Worm (Caenorhabditis elegans) whole organism, young adult: ENCODE measurements around the gene rab-6.1.

Experiments
- C17E4.6 ChIP-seq: fragments of 200-800 bp; sonication (Bioruptor generic); IDR thresholded peaks from 2 replicates; pipeline ENCODE4 v1.3.6; 2022; ENCODE audit warnings: missing genetic modification reagents, missing genetic modification characterization, missing compliant biosample characterization
- D2030.7 ChIP-seq: fragments of 200-800 bp; sonication (Bioruptor generic); IDR thresholded peaks from 2 replicates; pipeline ENCODE4 v1.3.6; 2022; ENCODE audit warnings: missing genetic modification reagents, missing genetic modification characterization, missing compliant biosample characterization
- F10E7.11 ChIP-seq: sonication (generic microtip); optimal IDR thresholded peaks from 2 replicates; lab custom pipeline; 2017; ENCODE audit warnings: mild to moderate bottlenecking, missing genetic modification characterization, moderate library complexity, missing compliant biosample characterization
- F33H1.4 ChIP-seq: fragments of 200-800 bp; sonication (Bioruptor generic); IDR thresholded peaks from 2 replicates; pipeline ENCODE4 v1.3.6; 2022; ENCODE audit warnings: missing genetic modification reagents, missing genetic modification characterization, missing compliant biosample characterization
- F39B2.1 ChIP-seq: fragments of 200-800 bp; sonication (Bioruptor generic); IDR thresholded peaks from 2 replicates; pipeline ENCODE4 v1.3.6; 2022; ENCODE audit warnings: missing genetic modification reagents, missing genetic modification characterization, missing compliant biosample characterization
- K11D2.4 ChIP-seq: fragments of 200-800 bp; sonication (Bioruptor generic); IDR thresholded peaks from 2 replicates; pipeline ENCODE4 v1.3.6; 2022; ENCODE audit warnings: missing genetic modification reagents, missing genetic modification characterization, missing compliant biosample characterization
- K12H6.12 ChIP-seq: fragments of 200-800 bp; sonication (Bioruptor generic); optimal IDR thresholded peaks from 2 replicates; lab custom pipeline; 2018; ENCODE audit warnings: mild to moderate bottlenecking, missing genetic modification characterization, missing compliant biosample characterization
- Y67H2A.10 ChIP-seq: fragments of 200-800 bp; sonication (Bioruptor generic); conservative IDR thresholded peaks from 2 replicates; pipeline ENCODE4 v1.3.6; 2022; ENCODE audit warnings: missing genetic modification reagents, missing genetic modification characterization, missing compliant biosample characterization
- Y79H2A.3 ChIP-seq: fragments of 200-800 bp; sonication (Bioruptor generic); conservative IDR thresholded peaks from 2 replicates; pipeline ENCODE4 v1.3.6; 2022; ENCODE audit warnings: missing genetic modification reagents, missing genetic modification characterization, missing compliant biosample characterization
- ZK185.1 ChIP-seq: sonication (generic microtip); optimal IDR thresholded peaks from 2 replicates; lab custom pipeline; 2016; ENCODE audit warnings: mild to moderate bottlenecking, missing genetic modification characterization, missing compliant biosample characterization; ENCODE audit not compliant: poor library complexity, severe bottlenecking
- akir-1 ChIP-seq: fragments of 200-800 bp; sonication (Bioruptor generic); optimal IDR thresholded peaks from 2 replicates; lab custom pipeline; 2018; ENCODE audit warnings: mild to moderate bottlenecking, missing genetic modification characterization, moderate library complexity, missing compliant biosample characterization
- aptf-3 ChIP-seq: fragments of 200-800 bp; sonication (Bioruptor generic); IDR thresholded peaks from 2 replicates; pipeline ENCODE4 v1.3.6; 2022; ENCODE audit warnings: missing genetic modification characterization, missing compliant biosample characterization
- attf-3 ChIP-seq: fragments of 200-800 bp; sonication (Bioruptor generic); conservative IDR thresholded peaks from 2 replicates; pipeline ENCODE4 v1.3.6; 2022; ENCODE audit warnings: missing genetic modification reagents, missing genetic modification characterization, missing compliant biosample characterization
- bed-1 ChIP-seq: fragments of 200-800 bp; sonication (Bioruptor generic); IDR thresholded peaks from 2 replicates; pipeline ENCODE4 v1.3.6; 2022; ENCODE audit warnings: missing genetic modification reagents, missing genetic modification characterization, missing compliant biosample characterization
- bed-2 ChIP-seq: fragments of 200-800 bp; sonication (Bioruptor generic); IDR thresholded peaks from 2 replicates; pipeline ENCODE4 v1.3.6; 2022; ENCODE audit warnings: missing genetic modification reagents, missing genetic modification characterization, missing compliant biosample characterization
- ccch-3 ChIP-seq: fragments of 200-800 bp; sonication (Bioruptor generic); optimal IDR thresholded peaks from 2 replicates; lab custom pipeline; 2018; ENCODE audit warnings: mild to moderate bottlenecking, missing genetic modification characterization, missing compliant biosample characterization
- cebp-1 ChIP-seq, 2 experiments: fragments of 200-800 bp in 1 of 2; sonication (Bioruptor generic) in 1 of 2; sonication (generic microtip) in 1 of 2; IDR thresholded peaks in 1 of 2; optimal IDR thresholded peaks in 1 of 2; 2 replicates each; pipeline versions ENCODE4 v1.3.6 to Lab custom; 2017 to 2022; ENCODE audit warnings: missing compliant biosample characterization in 2 of 2, missing genetic modification characterization in 2 of 2, mild to moderate bottlenecking in 1 of 2, missing genetic modification reagents in 1 of 2, moderate library complexity in 1 of 2
- cebp-2 ChIP-seq: fragments of 200-800 bp; sonication (Bioruptor generic); IDR thresholded peaks from 2 replicates; pipeline ENCODE4 v1.3.6; 2022; ENCODE audit warnings: missing genetic modification characterization, missing compliant biosample characterization
- ceh-27 ChIP-seq: fragments of 200-800 bp; sonication (Bioruptor generic); optimal IDR thresholded peaks from 2 replicates; lab custom pipeline; 2018; ENCODE audit warnings: mild to moderate bottlenecking, missing genetic modification characterization, moderate library complexity, missing compliant biosample characterization
- ceh-58 ChIP-seq: fragments of 200-800 bp; sonication (Bioruptor generic); IDR thresholded peaks from 2 replicates; pipeline ENCODE4 v1.3.6; 2022; ENCODE audit warnings: missing genetic modification characterization, missing compliant biosample characterization
- ceh-91 ChIP-seq: fragments of 200-800 bp; sonication (Bioruptor generic); IDR thresholded peaks from 2 replicates; pipeline ENCODE4 v1.3.6; 2022; ENCODE audit warnings: missing genetic modification reagents, missing genetic modification characterization, missing compliant biosample characterization
- chd-7 ChIP-seq: sonication (generic microtip); optimal IDR thresholded peaks from 2 replicates; lab custom pipeline; 2016; ENCODE audit warnings: mild to moderate bottlenecking, missing genetic modification characterization, moderate library complexity, missing compliant biosample characterization
- dox-1 ChIP-seq: fragments of 200-800 bp; sonication (Bioruptor generic); IDR thresholded peaks from 2 replicates; pipeline ENCODE4 v1.3.6; 2022; ENCODE audit warnings: missing genetic modification reagents, missing genetic modification characterization, missing compliant biosample characterization
- egl-44 ChIP-seq: fragments of 200-800 bp; sonication (Bioruptor generic); IDR thresholded peaks from 2 replicates; pipeline ENCODE4 v1.3.6; 2022; ENCODE audit warnings: missing genetic modification reagents, missing genetic modification characterization, missing compliant biosample characterization
- fkh-3 ChIP-seq: sonication (generic microtip); optimal IDR thresholded peaks from 2 replicates; lab custom pipeline; 2016; ENCODE audit warnings: mild to moderate bottlenecking, missing genetic modification characterization, missing compliant biosample characterization
- gei-17 ChIP-seq: fragments of 200-800 bp; sonication (Bioruptor generic); optimal IDR thresholded peaks from 2 replicates; lab custom pipeline; 2018; ENCODE audit warnings: mild to moderate bottlenecking, missing genetic modification characterization, missing compliant biosample characterization
- lag-1 ChIP-seq: fragments of 200-800 bp; sonication (Bioruptor generic); IDR thresholded peaks from 2 replicates; pipeline ENCODE4 v1.3.6; 2022; ENCODE audit warnings: missing genetic modification reagents, missing genetic modification characterization, missing compliant biosample characterization
- let-526 ChIP-seq: fragments of 200-800 bp; sonication (Bioruptor generic); IDR thresholded peaks from 2 replicates; pipeline ENCODE4 v1.3.6; 2022; ENCODE audit warnings: missing genetic modification reagents, missing genetic modification characterization, missing compliant biosample characterization
- lin-26 ChIP-seq: fragments of 200-800 bp; sonication (Bioruptor generic); IDR thresholded peaks from 2 replicates; pipeline ENCODE4 v1.3.6; 2022; ENCODE audit warnings: missing genetic modification reagents, missing genetic modification characterization, missing compliant biosample characterization
- lir-1 ChIP-seq: fragments of 200-800 bp; sonication (Bioruptor generic); conservative IDR thresholded peaks from 2 replicates; pipeline ENCODE4 v1.3.6; 2022; ENCODE audit warnings: missing genetic modification reagents, missing genetic modification characterization, missing compliant biosample characterization
- madf-10 ChIP-seq: sonication (generic microtip); optimal IDR thresholded peaks from 2 replicates; lab custom pipeline; 2016; ENCODE audit warnings: mild to moderate bottlenecking, missing genetic modification characterization, missing compliant biosample characterization
- mel-28 ChIP-seq: sonication (generic microtip); optimal IDR thresholded peaks from 2 replicates; lab custom pipeline; 2016; ENCODE audit warnings: borderline replicate concordance, mild to moderate bottlenecking, missing genetic modification characterization, missing compliant biosample characterization
- mxl-1 ChIP-seq: sonication (generic microtip); optimal IDR thresholded peaks from 2 replicates; lab custom pipeline; 2016; ENCODE audit warnings: missing genetic modification characterization, missing compliant biosample characterization
- nfya-1 ChIP-seq: sonication (generic microtip); optimal IDR thresholded peaks from 2 replicates; lab custom pipeline; 2017; ENCODE audit warnings: antibody characterized with exemption, missing compliant biosample characterization, missing genetic modification characterization, borderline replicate concordance; ENCODE audit not compliant: insufficient read depth
- nfya-2 ChIP-seq: fragments of 200-800 bp; sonication (Bioruptor generic); IDR thresholded peaks from 2 replicates; pipeline ENCODE4 v1.3.6; 2022; ENCODE audit warnings: missing genetic modification reagents, missing genetic modification characterization, missing compliant biosample characterization
- nhr-179 ChIP-seq: sonication (generic microtip); optimal IDR thresholded peaks from 2 replicates; lab custom pipeline; 2016; ENCODE audit warnings: mild to moderate bottlenecking, missing genetic modification characterization, missing compliant biosample characterization
- nhr-27 ChIP-seq: fragments of 200-800 bp; sonication (Bioruptor generic); optimal IDR thresholded peaks from 2 replicates; lab custom pipeline; 2018; ENCODE audit warnings: mild to moderate bottlenecking, missing genetic modification characterization, moderate library complexity, missing compliant biosample characterization
- sea-2 ChIP-seq: fragments of 200-800 bp; sonication (Bioruptor generic); IDR thresholded peaks from 2 replicates; pipeline ENCODE4 v1.3.6; 2022; ENCODE audit warnings: missing genetic modification characterization, missing compliant biosample characterization
- snpc-1.3 ChIP-seq: sonication (generic microtip); optimal IDR thresholded peaks from 2 replicates; lab custom pipeline; 2017; ENCODE audit warnings: missing genetic modification characterization, mild to moderate bottlenecking, missing compliant biosample characterization, antibody characterized with exemption, moderate library complexity, missing genotype, missing genetic modification reagents; ENCODE audit not compliant: insufficient read depth
- somi-1 ChIP-seq: fragments of 200-800 bp; sonication (Bioruptor generic); optimal IDR thresholded peaks from 2 replicates; lab custom pipeline; 2018; ENCODE audit warnings: mild to moderate bottlenecking, missing genetic modification characterization, missing compliant biosample characterization
- sptf-2 ChIP-seq: fragments of 200-800 bp; sonication (Bioruptor generic); optimal IDR thresholded peaks from 2 replicates; lab custom pipeline; 2018; ENCODE audit warnings: mild to moderate bottlenecking, missing genetic modification characterization, missing compliant biosample characterization
- tbx-9 ChIP-seq: sonication (generic microtip); optimal IDR thresholded peaks from 2 replicates; lab custom pipeline; 2016; ENCODE audit warnings: borderline replicate concordance, missing genetic modification characterization, inconsistent platforms, missing compliant biosample characterization
- zfh-2 ChIP-seq: fragments of 200-800 bp; sonication (Bioruptor generic); conservative IDR thresholded peaks from 2 replicates; pipeline ENCODE4 v1.3.6; 2022; ENCODE audit warnings: missing genetic modification reagents, missing genetic modification characterization, missing compliant biosample characterization
- zim-3 ChIP-seq: sonication (generic microtip); optimal IDR thresholded peaks from 2 replicates; lab custom pipeline; 2017; ENCODE audit warnings: mild to moderate bottlenecking, missing genetic modification characterization, moderate library complexity, missing compliant biosample characterization
- ztf-18 ChIP-seq: sonication (generic microtip); optimal IDR thresholded peaks from 2 replicates; lab custom pipeline; 2016; ENCODE audit warnings: missing genotype, mild to moderate bottlenecking, missing genetic modification characterization, missing compliant biosample characterization
- ztf-26 ChIP-seq: sonication (generic microtip); optimal IDR thresholded peaks from 2 replicates; lab custom pipeline; 2017; ENCODE audit warnings: missing genetic modification characterization, missing compliant biosample characterization
- ztf-3 ChIP-seq: fragments of 200-800 bp; sonication (Bioruptor generic); optimal IDR thresholded peaks from 2 replicates; lab custom pipeline; 2018; ENCODE audit warnings: mild to moderate bottlenecking, missing genetic modification characterization, missing compliant biosample characterization

The rab-6.1 gene

ce11 chrIII:8971255-8972020, 34.3 kb downstream of the rab-6.1 start, which contains the start of the genes eif-3.D and R08D7.4 (continued):
- no peak for TF ChIP-seq ztf-3
- TF ChIP-seq somi-1 (GFP tag; lab: Kevin White, UChicago): no peak
- no peak for TF ChIP-seq bed-2 (GFP tag; lab: Robert Waterston, UW)
- no peak for TF ChIP-seq C17E4.6
- TF ChIP-seq tbx-9 (tag; lab: Kevin White, UChicago): no peak
- no peak for TF ChIP-seq chd-7 (tag; lab: Kevin White, UChicago)
- TF ChIP-seq zfh-2 (GFP tag; lab: Robert Waterston, UW): no peak
- TF ChIP-seq ztf-18 (tag; lab: Kevin White, UChicago): peak; percentile 96
- TF ChIP-seq bed-1 (GFP tag; lab: Robert Waterston, UW): no peak
- TF ChIP-seq cebp-1 (GFP tag; IDR thresholded peaks at IDR 0.05; lab: Robert Waterston, UW): no peak
- TF ChIP-seq cebp-1 (tag; optimal IDR thresholded peaks at IDR 0.05; lab: Kevin White, UChicago): peak; percentile 51
- TF ChIP-seq ccch-3: no peak
- no peak for TF ChIP-seq nfya-1 (tag; lab: Kevin White, UChicago)
- no peak for TF ChIP-seq nhr-179 (tag; lab: Kevin White, UChicago)
- no peak for TF ChIP-seq attf-3 (GFP tag; lab: Robert Waterston, UW)
- TF ChIP-seq snpc-1.3 (tag; lab: Kevin White, UChicago): peak; percentile 33
- peak; percentile 48 for TF ChIP-seq F33H1.4 (GFP tag; lab: Robert Waterston, UW)
- no peak for TF ChIP-seq cebp-2 (GFP tag; lab: Robert Waterston, UW)
- no peak for TF ChIP-seq K11D2.4 (GFP tag; lab: Robert Waterston, UW)
- peak; percentile 35 for TF ChIP-seq ceh-27 (GFP tag; lab: Kevin White, UChicago)
- TF ChIP-seq nhr-27 (tag; lab: Kevin White, UChicago): no peak
- TF ChIP-seq let-526: no peak
- TF ChIP-seq dox-1: peak; percentile 70
- TF ChIP-seq lag-1 (GFP tag; lab: Robert Waterston, UW): no peak
- TF ChIP-seq ztf-26 (tag; lab: Kevin White, UChicago): no peak
- no peak for TF ChIP-seq nfya-2
- no peak for TF ChIP-seq F39B2.1 (GFP tag; lab: Robert Waterston, UW)
- TF ChIP-seq fkh-3 (tag; lab: Kevin White, UChicago): no peak
- no peak for TF ChIP-seq akir-1
- TF ChIP-seq lin-26 (GFP tag; lab: Robert Waterston, UW): no peak
- no peak for TF ChIP-seq lir-1 (GFP tag; lab: Robert Waterston, UW)
- no peak for TF ChIP-seq zim-3 (tag; lab: Kevin White, UChicago)
- TF ChIP-seq sptf-2 (GFP tag; lab: Kevin White, UChicago): no peak
- TF ChIP-seq ZK185.1: no peak
- TF ChIP-seq ceh-58 (GFP tag; lab: Robert Waterston, UW): no peak
- TF ChIP-seq K12H6.12 (tag; lab: Kevin White, UChicago): no peak
- TF ChIP-seq sea-2: no peak
- TF ChIP-seq ceh-91 (GFP tag; lab: Robert Waterston, UW): no peak
- no peak for TF ChIP-seq egl-44
- no peak for TF ChIP-seq Y67H2A.10
- no peak for TF ChIP-seq mel-28 (tag; lab: Kevin White, UChicago)
- TF ChIP-seq madf-10: no peak
- TF ChIP-seq F10E7.11 (tag; lab: Kevin White, UChicago): no peak
- TF ChIP-seq D2030.7 (GFP tag; lab: Robert Waterston, UW): peak; percentile 25; the same call in 1 of the 2 replicates
- no peak for TF ChIP-seq Y79H2A.3 (GFP tag; lab: Robert Waterston, UW)
- TF ChIP-seq mxl-1 (tag; lab: Kevin White, UChicago): no peak
- TF ChIP-seq gei-17 (GFP tag; lab: Kevin White, UChicago): no peak
- no peak for TF ChIP-seq aptf-3 (GFP tag; lab: Robert Waterston, UW)
